Worm (Caenorhabditis elegans) whole organism, L1 larva: ENCODE measurements around the gene mpz-3.

Experiments used
- C04F5.9 ChIP-seq: sonication (generic microtip); optimal IDR thresholded peaks from 2 replicates; lab custom pipeline; 2016; ENCODE audit warnings: missing genetic modification characterization, missing compliant biosample characterization
- C16A3.4 ChIP-seq: fragments of 150-350 bp; optimal IDR thresholded peaks from 2 replicates; lab custom pipeline; 2014; ENCODE audit warnings: missing biosample characterization, missing genetic modification characterization
- C34B4.2 ChIP-seq: sonication (generic microtip); optimal IDR thresholded peaks from 2 replicates; lab custom pipeline; 2017; ENCODE audit warnings: mild to moderate bottlenecking, missing genetic modification characterization, missing compliant biosample characterization
- Y116A8C.19 ChIP-seq: sonication (generic microtip); optimal IDR thresholded peaks from 2 replicates; lab custom pipeline; 2016; ENCODE audit warnings: missing compliant biosample characterization, missing genetic modification characterization, borderline replicate concordance
- aha-1 ChIP-seq: fragments of 150-350 bp; optimal IDR thresholded peaks from 2 replicates; lab custom pipeline; 2014; ENCODE audit warnings: missing biosample characterization, missing genetic modification characterization
- blmp-1 ChIP-seq: fragments of 150-350 bp; optimal IDR thresholded peaks from 2 replicates; lab custom pipeline; 2014; ENCODE audit warnings: missing biosample characterization, missing genetic modification characterization
- ceh-82 ChIP-seq, 3 experiments: fragments of 150-350 bp in 1 of 3; sonication (generic microtip) in 2 of 3; optimal IDR thresholded peaks; 2 replicates each; lab custom pipeline; 2014 to 2017; ENCODE audit warnings: missing biosample characterization in 3 of 3, missing genetic modification characterization in 3 of 3
- ces-1 ChIP-seq: fragments of 150-350 bp; optimal IDR thresholded peaks from 2 replicates; lab custom pipeline; 2014; ENCODE audit warnings: missing biosample characterization, missing genetic modification reagents, missing genetic modification characterization
- dpl-1 ChIP-seq, 3 experiments: fragments of 150-350 bp in 2 of 3; sonication (generic microtip) in 1 of 3; optimal IDR thresholded peaks; 2 replicates each; lab custom pipeline; 2014 to 2017; ENCODE audit warnings: missing biosample characterization in 3 of 3, missing genetic modification characterization in 3 of 3, missing genetic modification reagents in 3 of 3
- efl-1 ChIP-seq, 4 experiments: fragments of 150-350 bp; optimal IDR thresholded peaks in 3 of 4; peaks in 1 of 4; 1 replicate in 1 of 4; 2 replicates in 3 of 4; lab custom pipeline; 2014; ENCODE audit warnings: missing biosample characterization in 2 of 4, missing genetic modification characterization in 2 of 4, missing genetic modification reagents in 2 of 4
- efl-3 ChIP-seq: fragments of 200-800 bp; sonication (Bioruptor generic); optimal IDR thresholded peaks from 2 replicates; lab custom pipeline; 2018; ENCODE audit warnings: mild to moderate bottlenecking, missing genetic modification characterization, missing compliant biosample characterization
- egl-13 ChIP-seq: sonication (generic microtip); optimal IDR thresholded peaks from 2 replicates; lab custom pipeline; 2016; ENCODE audit warnings: missing genotype, missing genetic modification reagents, missing genetic modification characterization, missing compliant biosample characterization
- egl-27 ChIP-seq, 2 experiments: fragments of 150-350 bp in 1 of 2; sonication (generic microtip); optimal IDR thresholded peaks; 3 replicates each; lab custom pipeline; 2017 to 2018; ENCODE audit warnings: missing biosample characterization in 2 of 2, missing genetic modification characterization in 2 of 2, missing genetic modification reagents in 2 of 2
- elt-2 ChIP-seq: sonication (generic microtip); optimal IDR thresholded peaks from 2 replicates; lab custom pipeline; 2016; ENCODE audit warnings: missing genetic modification characterization, mild to moderate bottlenecking, inconsistent platforms, missing compliant biosample characterization, missing genetic modification reagents
- elt-3 ChIP-seq, 6 experiments: fragments of 150-350 bp in 1 of 6; sonication (generic microtip); optimal IDR thresholded peaks; 2 replicates each; lab custom pipeline; 2017 to 2018; ENCODE audit warnings: missing biosample characterization in 6 of 6, missing genetic modification characterization in 6 of 6, inconsistent platforms in 1 of 6
- fkh-8 ChIP-seq: sonication (generic microtip); optimal IDR thresholded peaks from 2 replicates; lab custom pipeline; 2016; ENCODE audit warnings: mild to moderate bottlenecking, missing genetic modification characterization, missing compliant biosample characterization
- fos-1 ChIP-seq: fragments of 150-350 bp; optimal IDR thresholded peaks from 2 replicates; lab custom pipeline; 2014; ENCODE audit warnings: missing biosample characterization, missing genetic modification characterization
- grh-1 ChIP-seq: fragments of 200-800 bp; sonication (Bioruptor generic); IDR thresholded peaks from 2 replicates; pipeline ENCODE4 v1.3.6; 2022; ENCODE audit warnings: missing genetic modification reagents, missing genetic modification characterization, missing compliant biosample characterization
- hlh-4 ChIP-seq: sonication (generic microtip); optimal IDR thresholded peaks from 2 replicates; lab custom pipeline; 2016; ENCODE audit warnings: mild to moderate bottlenecking, missing genetic modification characterization, missing compliant biosample characterization
- hpl-2 ChIP-seq: fragments of 150-350 bp; optimal IDR thresholded peaks from 2 replicates; lab custom pipeline; 2014; ENCODE audit warnings: missing biosample characterization, missing genetic modification reagents, missing genetic modification characterization
- irx-1 ChIP-seq: sonication (generic microtip); optimal IDR thresholded peaks from 2 replicates; lab custom pipeline; 2016; ENCODE audit warnings: missing genetic modification characterization, missing compliant biosample characterization
- jun-1 ChIP-seq: fragments of 150-350 bp; optimal IDR thresholded peaks from 2 replicates; lab custom pipeline; 2014; ENCODE audit warnings: missing biosample characterization, missing genetic modification reagents, missing genetic modification characterization
- lin-13 ChIP-seq: fragments of 150-350 bp; optimal IDR thresholded peaks from 2 replicates; lab custom pipeline; 2014; ENCODE audit warnings: missing biosample characterization, missing genetic modification reagents, missing genetic modification characterization
- lin-14 ChIP-seq: fragments of 200-800 bp; sonication (Bioruptor generic); optimal IDR thresholded peaks from 2 replicates; lab custom pipeline; 2018; ENCODE audit warnings: mild to moderate bottlenecking, missing genetic modification characterization, moderate library complexity, missing compliant biosample characterization
- lin-35 ChIP-seq, 2 experiments: fragments of 150-350 bp; optimal IDR thresholded peaks; 2 replicates each; lab custom pipeline; 2014; ENCODE audit warnings: missing biosample characterization in 2 of 2, missing genetic modification characterization in 2 of 2, missing genetic modification reagents in 2 of 2
- lin-39 ChIP-seq: fragments of 150-350 bp; optimal IDR thresholded peaks from 2 replicates; lab custom pipeline; 2014; ENCODE audit warnings: missing biosample characterization, missing genetic modification reagents, missing genetic modification characterization
- lir-3 ChIP-seq: sonication (generic microtip); optimal IDR thresholded peaks from 2 replicates; lab custom pipeline; 2016; ENCODE audit warnings: mild to moderate bottlenecking, missing genetic modification characterization, moderate library complexity, missing compliant biosample characterization; ENCODE audit not compliant: poor library complexity
- lsy-2 ChIP-seq, 2 experiments: fragments of 150-350 bp; optimal IDR thresholded peaks; 2 replicates each; lab custom pipeline; 2014; ENCODE audit warnings: missing biosample characterization in 2 of 2, missing genetic modification characterization in 2 of 2
- mab-9 ChIP-seq: fragments of 200-800 bp; sonication (Bioruptor generic); IDR thresholded peaks from 2 replicates; pipeline ENCODE4 v1.3.6; 2022; ENCODE audit warnings: missing genetic modification reagents, missing genetic modification characterization, missing compliant biosample characterization
- mdl-1 ChIP-seq, 2 experiments: fragments of 150-350 bp; optimal IDR thresholded peaks; 2 replicates each; lab custom pipeline; 2014 to 2017; ENCODE audit warnings: missing biosample characterization in 2 of 2, missing genetic modification characterization in 2 of 2, inconsistent platforms in 1 of 2
- mep-1 ChIP-seq: fragments of 150-350 bp; optimal IDR thresholded peaks from 2 replicates; lab custom pipeline; 2014; ENCODE audit warnings: missing biosample characterization, missing genetic modification characterization
- nhr-20 ChIP-seq: sonication (generic microtip); optimal IDR thresholded peaks from 2 replicates; lab custom pipeline; 2016; ENCODE audit warnings: mild to moderate bottlenecking, missing genetic modification characterization, missing compliant biosample characterization
- nhr-28 ChIP-seq: fragments of 150-350 bp; optimal IDR thresholded peaks from 2 replicates; lab custom pipeline; 2014; ENCODE audit warnings: missing biosample characterization, missing genetic modification characterization
- nhr-47 ChIP-seq: sonication (generic microtip); optimal IDR thresholded peaks from 2 replicates; lab custom pipeline; 2016; ENCODE audit warnings: mild to moderate bottlenecking, missing genetic modification characterization, moderate library complexity, missing compliant biosample characterization
- nhr-71 ChIP-seq: sonication (generic microtip); optimal IDR thresholded peaks from 2 replicates; lab custom pipeline; 2016; ENCODE audit warnings: mild to moderate bottlenecking, missing genetic modification characterization, moderate library complexity, missing compliant biosample characterization
- nhr-76 ChIP-seq: sonication (generic microtip); optimal IDR thresholded peaks from 2 replicates; lab custom pipeline; 2017; ENCODE audit warnings: missing biosample characterization, missing genetic modification characterization
- nhr-85 ChIP-seq: sonication (generic microtip); peaks from one replicate; lab custom pipeline; 2016; ENCODE audit warnings: missing genetic modification characterization, inconsistent platforms, missing compliant biosample characterization
- nhr-90 ChIP-seq: sonication (generic microtip); optimal IDR thresholded peaks from 2 replicates; lab custom pipeline; 2016; ENCODE audit warnings: mild to moderate bottlenecking, missing genetic modification characterization, missing compliant biosample characterization; ENCODE audit not compliant: poor library complexity
- pax-3 ChIP-seq: fragments of 200-800 bp; sonication (Bioruptor generic); optimal IDR thresholded peaks from 2 replicates; lab custom pipeline; 2018; ENCODE audit warnings: mild to moderate bottlenecking, missing genetic modification characterization, moderate library complexity, missing compliant biosample characterization
- pqm-1 ChIP-seq: sonication (generic microtip); optimal IDR thresholded peaks from 3 replicates; lab custom pipeline; 2017; ENCODE audit warnings: missing biosample characterization, missing genetic modification characterization
- rnt-1 ChIP-seq: sonication (generic microtip); optimal IDR thresholded peaks from 2 replicates; lab custom pipeline; 2016; ENCODE audit warnings: mild to moderate bottlenecking, missing genetic modification characterization, moderate library complexity, missing compliant biosample characterization
- skn-1 ChIP-seq: fragments of 150-350 bp; optimal IDR thresholded peaks from 2 replicates; lab custom pipeline; 2014; ENCODE audit warnings: missing biosample characterization, missing genetic modification characterization
- snpc-4 ChIP-seq: fragments of 150-350 bp; optimal IDR thresholded peaks from 2 replicates; lab custom pipeline; 2014; ENCODE audit warnings: missing biosample characterization, missing genetic modification characterization
- sox-4 ChIP-seq: sonication (generic microtip); optimal IDR thresholded peaks from 2 replicates; lab custom pipeline; 2016; ENCODE audit warnings: missing genetic modification characterization, missing compliant biosample characterization
- swsn-7 ChIP-seq: sonication (generic microtip); optimal IDR thresholded peaks from 2 replicates; lab custom pipeline; 2016; ENCODE audit warnings: missing genetic modification characterization, missing compliant biosample characterization
- tbx-2 ChIP-seq: sonication (generic microtip); optimal IDR thresholded peaks from 2 replicates; lab custom pipeline; 2016; ENCODE audit warnings: missing genetic modification characterization, missing compliant biosample characterization
- tlp-1 ChIP-seq: fragments of 150-350 bp; optimal IDR thresholded peaks from 2 replicates; lab custom pipeline; 2014; ENCODE audit warnings: missing biosample characterization, missing genetic modification characterization
- unc-130 ChIP-seq: fragments of 150-350 bp; optimal IDR thresholded peaks from 2 replicates; lab custom pipeline; 2017; ENCODE audit warnings: missing biosample characterization, missing genetic modification characterization, inconsistent platforms
- unc-98 ChIP-seq: fragments of 200-800 bp; sonication (Bioruptor generic); IDR thresholded peaks from 2 replicates; pipeline ENCODE4 v1.3.6; 2022; ENCODE audit warnings: missing genetic modification characterization, missing compliant biosample characterization
- xbp-1 ChIP-seq: sonication (generic microtip); optimal IDR thresholded peaks from 2 replicates; lab custom pipeline; 2016; ENCODE audit warnings: missing genetic modification characterization, missing compliant biosample characterization
- zag-1 ChIP-seq: fragments of 150-350 bp; optimal IDR thresholded peaks from 2 replicates; lab custom pipeline; 2014; ENCODE audit warnings: missing biosample characterization, missing genetic modification characterization
- ztf-11 ChIP-seq, 2 experiments: sonication (generic microtip); optimal IDR thresholded peaks; 2 replicates each; lab custom pipeline; 2016 to 2017; ENCODE audit warnings: missing genetic modification characterization in 2 of 2, missing biosample characterization in 1 of 2, missing compliant biosample characterization in 1 of 2
- ztf-4 ChIP-seq: fragments of 150-350 bp; optimal IDR thresholded peaks from 2 replicates; lab custom pipeline; 2014; ENCODE audit warnings: missing biosample characterization, missing genetic modification characterization

The mpz-3 gene

DNA sequence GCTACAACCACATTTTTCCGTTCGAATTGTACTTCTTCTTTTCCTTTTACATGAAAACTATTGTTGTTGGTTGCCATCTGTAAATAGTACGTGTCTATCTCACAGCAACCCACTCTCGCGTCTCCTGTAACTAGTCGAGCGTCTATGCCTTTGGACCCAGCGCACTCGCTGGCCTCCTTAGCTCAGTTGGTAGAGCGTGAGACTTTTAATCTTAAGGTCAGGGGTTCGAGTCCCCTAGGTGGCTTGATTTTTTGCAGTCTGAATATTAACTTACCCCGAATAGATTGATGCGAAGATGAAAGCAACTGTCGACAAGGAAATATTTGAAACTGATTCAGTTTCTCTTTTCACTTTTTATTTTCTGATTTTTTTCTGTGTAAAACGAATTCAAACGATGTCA, at the start of gene mpz-3:
mpz-3 (minus strand) TSS at position 320 of the 400 bp plus-strand sequence.
- TF ChIP-seq ztf-11 (tag; optimal IDR thresholded peaks at IDR 0.05; lab: Kevin White, UChicago) (no peak), nhr-47 (tag; lab: Kevin White, UChicago) (peak; percentile 46), sox-4 (no peak), mep-1 (tag; lab: Kevin White, UChicago) (peak; percentile 51), hpl-2 (GFP tag; lab: Kevin White, UChicago) (no peak), hlh-4 (no peak), lin-14 (no peak), jun-1 (tag; lab: Kevin White, UChicago) (no peak), egl-27 (tag; optimal IDR thresholded peaks at IDR 0.05; lab: Kevin White, UChicago) (no peak), unc-98 (no peak), lir-3 (tag; lab: Kevin White, UChicago) (peak; percentile 9), fos-1 (tag; lab: Kevin White, UChicago) (no peak), lin-39 (tag; lab: Kevin White, UChicago) (no peak), elt-3 (tag; optimal IDR thresholded peaks at IDR 0.05; lab: Kevin White, UChicago) (no peak), lsy-2 (tag; optimal IDR thresholded peaks at IDR 0.05; lab: Kevin White, UChicago) (peak; percentile 21 to 55), lin-35 (GFP tag; optimal IDR thresholded peaks at IDR 0.05; lab: Kevin White, UChicago) (peak; percentile 22 to 59), mab-9 (GFP tag; lab: Robert Waterston, UW) (no peak), fkh-8 (tag; lab: Kevin White, UChicago) (no peak), tbx-2 (tag; lab: Kevin White, UChicago) (peak; percentile 15), swsn-7 (tag; lab: Kevin White, UChicago) (peak; percentile 45), C04F5.9 (tag; lab: Kevin White, UChicago) (no peak), tlp-1 (tag; lab: Kevin White, UChicago) (no peak), ztf-4 (tag; lab: Kevin White, UChicago) (no peak), xbp-1 (tag; lab: Kevin White, UChicago) (peak; percentile 31), efl-1 (optimal IDR thresholded peaks at IDR 0.05; lab: Kevin White, UChicago) (peak; percentile 20 to 38), efl-1 (GFP tag; optimal IDR thresholded peaks at IDR 0.05 in 1 of 2; lab: Kevin White, UChicago) (peak in 1 of 2 experiments; percentile 94), nhr-85 (tag; lab: Kevin White, UChicago) (no peak), efl-3 (GFP tag; lab: Kevin White, UChicago) (no peak), lin-13 (GFP tag; lab: Kevin White, UChicago) (no peak), ceh-82 (tag; optimal IDR thresholded peaks at IDR 0.05; lab: Kevin White, UChicago) (peak in 2 of 3 experiments; percentile 17 to 49), grh-1 (no peak), rnt-1 (tag; lab: Kevin White, UChicago) (peak; percentile 56), blmp-1 (peak; percentile 7), skn-1 (peak; percentile 20), elt-2 (tag; lab: Kevin White, UChicago) (peak; percentile 24), pax-3 (no peak), ces-1 (GFP tag; lab: Kevin White, UChicago) (no peak), pqm-1 (tag; lab: Kevin White, UChicago) (no peak), nhr-71 (tag; lab: Kevin White, UChicago) (peak; percentile 49), nhr-76 (tag; lab: Kevin White, UChicago) (no peak), C34B4.2 (tag; lab: Kevin White, UChicago) (no peak), nhr-90 (tag; lab: Kevin White, UChicago) (peak; percentile 25), egl-13 (tag; lab: Kevin White, UChicago) (no peak), C16A3.4 (tag; lab: Kevin White, UChicago) (peak; percentile 13), dpl-1 (GFP tag; optimal IDR thresholded peaks at IDR 0.05; lab: Kevin White, UChicago) (peak in 2 of 3 experiments; percentile 17 to 25), aha-1 (tag; lab: Kevin White, UChicago) (no peak), snpc-4 (tag; lab: Kevin White, UChicago) (no peak), irx-1 (tag; lab: Kevin White, UChicago) (no peak), unc-130 (no peak), nhr-28 (no peak), mdl-1 (tag; optimal IDR thresholded peaks at IDR 0.05; lab: Kevin White, UChicago) (peak in 1 of 2 experiments; percentile 12), nhr-20 (tag; lab: Kevin White, UChicago) (peak; percentile 51), Y116A8C.19 (tag; lab: Kevin White, UChicago) (no peak), zag-1 (tag; lab: Kevin White, UChicago) (no peak)
